Worm (Caenorhabditis elegans) whole organism, L1 larva: ENCODE measurements around the gene Y14H12B.2.

Source experiments
- C04F5.9 ChIP-seq: sonication (generic microtip); optimal IDR thresholded peaks from 2 replicates; lab custom pipeline; 2016; ENCODE audit warnings: missing genetic modification characterization, missing compliant biosample characterization
- Y116A8C.19 ChIP-seq: sonication (generic microtip); optimal IDR thresholded peaks from 2 replicates; lab custom pipeline; 2016; ENCODE audit warnings: missing compliant biosample characterization, missing genetic modification characterization, borderline replicate concordance
- aly-2 ChIP-seq: fragments of 150-350 bp; optimal IDR thresholded peaks from 2 replicates; lab custom pipeline; 2014; ENCODE audit warnings: missing biosample characterization, missing genetic modification characterization
- ama-1 ChIP-seq: fragments of 150-350 bp; optimal IDR thresholded peaks from 2 replicates; lab custom pipeline; 2014
- ceh-63 ChIP-seq: fragments of 200-800 bp; sonication (Bioruptor generic); optimal IDR thresholded peaks from 2 replicates; lab custom pipeline; 2018; ENCODE audit warnings: mild to moderate bottlenecking, missing genetic modification characterization, missing compliant biosample characterization
- ceh-8 ChIP-seq: fragments of 200-800 bp; sonication (Bioruptor generic); optimal IDR thresholded peaks from 2 replicates; lab custom pipeline; 2018; ENCODE audit warnings: mild to moderate bottlenecking, missing genetic modification characterization, moderate library complexity, missing compliant biosample characterization
- ceh-82 ChIP-seq, 3 experiments: fragments of 150-350 bp in 1 of 3; sonication (generic microtip) in 2 of 3; optimal IDR thresholded peaks; 2 replicates each; lab custom pipeline; 2014 to 2017; ENCODE audit warnings: missing biosample characterization in 3 of 3, missing genetic modification characterization in 3 of 3
- ceh-88 ChIP-seq: fragments of 200-800 bp; sonication (Bioruptor generic); IDR thresholded peaks from 2 replicates; pipeline ENCODE4 v1.3.6; 2022; ENCODE audit warnings: missing genetic modification characterization, missing compliant biosample characterization
- ces-1 ChIP-seq: fragments of 150-350 bp; optimal IDR thresholded peaks from 2 replicates; lab custom pipeline; 2014; ENCODE audit warnings: missing biosample characterization, missing genetic modification reagents, missing genetic modification characterization
- dpl-1 ChIP-seq, 3 experiments: fragments of 150-350 bp in 2 of 3; sonication (generic microtip) in 1 of 3; optimal IDR thresholded peaks; 2 replicates each; lab custom pipeline; 2014 to 2017; ENCODE audit warnings: missing biosample characterization in 3 of 3, missing genetic modification characterization in 3 of 3, missing genetic modification reagents in 3 of 3
- efl-1 ChIP-seq, 4 experiments: fragments of 150-350 bp; optimal IDR thresholded peaks in 3 of 4; peaks in 1 of 4; 1 replicate in 1 of 4; 2 replicates in 3 of 4; lab custom pipeline; 2014; ENCODE audit warnings: missing biosample characterization in 2 of 4, missing genetic modification characterization in 2 of 4, missing genetic modification reagents in 2 of 4
- efl-3 ChIP-seq: fragments of 200-800 bp; sonication (Bioruptor generic); optimal IDR thresholded peaks from 2 replicates; lab custom pipeline; 2018; ENCODE audit warnings: mild to moderate bottlenecking, missing genetic modification characterization, missing compliant biosample characterization
- elt-3 ChIP-seq, 6 experiments: fragments of 150-350 bp in 1 of 6; sonication (generic microtip); optimal IDR thresholded peaks; 2 replicates each; lab custom pipeline; 2017 to 2018; ENCODE audit warnings: missing biosample characterization in 6 of 6, missing genetic modification characterization in 6 of 6, inconsistent platforms in 1 of 6
- fos-1 ChIP-seq: fragments of 150-350 bp; optimal IDR thresholded peaks from 2 replicates; lab custom pipeline; 2014; ENCODE audit warnings: missing biosample characterization, missing genetic modification characterization
- grh-1 ChIP-seq: fragments of 200-800 bp; sonication (Bioruptor generic); IDR thresholded peaks from 2 replicates; pipeline ENCODE4 v1.3.6; 2022; ENCODE audit warnings: missing genetic modification reagents, missing genetic modification characterization, missing compliant biosample characterization
- hlh-17 ChIP-seq: fragments of 200-800 bp; sonication (Bioruptor generic); optimal IDR thresholded peaks from 2 replicates; lab custom pipeline; 2018; ENCODE audit warnings: missing genetic modification characterization, mild to moderate bottlenecking, missing compliant biosample characterization, moderate library complexity, borderline replicate concordance
- hlh-4 ChIP-seq: sonication (generic microtip); optimal IDR thresholded peaks from 2 replicates; lab custom pipeline; 2016; ENCODE audit warnings: mild to moderate bottlenecking, missing genetic modification characterization, missing compliant biosample characterization
- hpl-2 ChIP-seq: fragments of 150-350 bp; optimal IDR thresholded peaks from 2 replicates; lab custom pipeline; 2014; ENCODE audit warnings: missing biosample characterization, missing genetic modification reagents, missing genetic modification characterization
- irx-1 ChIP-seq: sonication (generic microtip); optimal IDR thresholded peaks from 2 replicates; lab custom pipeline; 2016; ENCODE audit warnings: missing genetic modification characterization, missing compliant biosample characterization
- isw-1 ChIP-seq: fragments of 200-800 bp; sonication (Bioruptor generic); IDR thresholded peaks from 2 replicates; pipeline ENCODE4 v1.3.6; 2022; ENCODE audit warnings: missing genetic modification characterization, missing compliant biosample characterization
- jun-1 ChIP-seq: fragments of 150-350 bp; optimal IDR thresholded peaks from 2 replicates; lab custom pipeline; 2014; ENCODE audit warnings: missing biosample characterization, missing genetic modification reagents, missing genetic modification characterization
- lin-14 ChIP-seq: fragments of 200-800 bp; sonication (Bioruptor generic); optimal IDR thresholded peaks from 2 replicates; lab custom pipeline; 2018; ENCODE audit warnings: mild to moderate bottlenecking, missing genetic modification characterization, moderate library complexity, missing compliant biosample characterization
- lin-35 ChIP-seq, 2 experiments: fragments of 150-350 bp; optimal IDR thresholded peaks; 2 replicates each; lab custom pipeline; 2014; ENCODE audit warnings: missing biosample characterization in 2 of 2, missing genetic modification characterization in 2 of 2, missing genetic modification reagents in 2 of 2
- lin-39 ChIP-seq: fragments of 150-350 bp; optimal IDR thresholded peaks from 2 replicates; lab custom pipeline; 2014; ENCODE audit warnings: missing biosample characterization, missing genetic modification reagents, missing genetic modification characterization
- lir-3 ChIP-seq: sonication (generic microtip); optimal IDR thresholded peaks from 2 replicates; lab custom pipeline; 2016; ENCODE audit warnings: mild to moderate bottlenecking, missing genetic modification characterization, moderate library complexity, missing compliant biosample characterization; ENCODE audit not compliant: poor library complexity
- lsy-2 ChIP-seq, 2 experiments: fragments of 150-350 bp; optimal IDR thresholded peaks; 2 replicates each; lab custom pipeline; 2014; ENCODE audit warnings: missing biosample characterization in 2 of 2, missing genetic modification characterization in 2 of 2
- mdl-1 ChIP-seq, 2 experiments: fragments of 150-350 bp; optimal IDR thresholded peaks; 2 replicates each; lab custom pipeline; 2014 to 2017; ENCODE audit warnings: missing biosample characterization in 2 of 2, missing genetic modification characterization in 2 of 2, inconsistent platforms in 1 of 2
- mef-2 ChIP-seq: fragments of 150-350 bp; optimal IDR thresholded peaks from 2 replicates; lab custom pipeline; 2014; ENCODE audit warnings: missing biosample characterization, missing genetic modification characterization
- mep-1 ChIP-seq: fragments of 150-350 bp; optimal IDR thresholded peaks from 2 replicates; lab custom pipeline; 2014; ENCODE audit warnings: missing biosample characterization, missing genetic modification characterization
- nhr-20 ChIP-seq: sonication (generic microtip); optimal IDR thresholded peaks from 2 replicates; lab custom pipeline; 2016; ENCODE audit warnings: mild to moderate bottlenecking, missing genetic modification characterization, missing compliant biosample characterization
- nhr-237 ChIP-seq: fragments of 150-350 bp; optimal IDR thresholded peaks from 2 replicates; lab custom pipeline; 2014; ENCODE audit warnings: missing biosample characterization, missing genetic modification characterization
- nhr-47 ChIP-seq: sonication (generic microtip); optimal IDR thresholded peaks from 2 replicates; lab custom pipeline; 2016; ENCODE audit warnings: mild to moderate bottlenecking, missing genetic modification characterization, moderate library complexity, missing compliant biosample characterization
- nhr-71 ChIP-seq: sonication (generic microtip); optimal IDR thresholded peaks from 2 replicates; lab custom pipeline; 2016; ENCODE audit warnings: mild to moderate bottlenecking, missing genetic modification characterization, moderate library complexity, missing compliant biosample characterization
- nhr-77 ChIP-seq: fragments of 150-350 bp; optimal IDR thresholded peaks from 2 replicates; lab custom pipeline; 2014; ENCODE audit warnings: missing biosample characterization, missing genetic modification characterization
- nhr-84 ChIP-seq: sonication (generic microtip); optimal IDR thresholded peaks from 2 replicates; lab custom pipeline; 2017; ENCODE audit warnings: missing biosample characterization, missing genetic modification characterization
- nhr-90 ChIP-seq: sonication (generic microtip); optimal IDR thresholded peaks from 2 replicates; lab custom pipeline; 2016; ENCODE audit warnings: mild to moderate bottlenecking, missing genetic modification characterization, missing compliant biosample characterization; ENCODE audit not compliant: poor library complexity
- pag-3 ChIP-seq: sonication (generic microtip); optimal IDR thresholded peaks from 2 replicates; lab custom pipeline; 2017; ENCODE audit warnings: missing genetic modification characterization, mild to moderate bottlenecking, missing compliant biosample characterization, antibody characterized with exemption, borderline replicate concordance; ENCODE audit not compliant: insufficient read depth
- rnt-1 ChIP-seq: sonication (generic microtip); optimal IDR thresholded peaks from 2 replicates; lab custom pipeline; 2016; ENCODE audit warnings: mild to moderate bottlenecking, missing genetic modification characterization, moderate library complexity, missing compliant biosample characterization
- snu-23 ChIP-seq: sonication (generic microtip); optimal IDR thresholded peaks from 2 replicates; lab custom pipeline; 2016; ENCODE audit warnings: missing genetic modification characterization, missing compliant biosample characterization
- sox-4 ChIP-seq: sonication (generic microtip); optimal IDR thresholded peaks from 2 replicates; lab custom pipeline; 2016; ENCODE audit warnings: missing genetic modification characterization, missing compliant biosample characterization
- sup-37 ChIP-seq: fragments of 200-800 bp; sonication (Bioruptor generic); optimal IDR thresholded peaks from 2 replicates; lab custom pipeline; 2018; ENCODE audit warnings: mild to moderate bottlenecking, missing genetic modification characterization, missing compliant biosample characterization
- swsn-7 ChIP-seq: sonication (generic microtip); optimal IDR thresholded peaks from 2 replicates; lab custom pipeline; 2016; ENCODE audit warnings: missing genetic modification characterization, missing compliant biosample characterization
- tbx-2 ChIP-seq: sonication (generic microtip); optimal IDR thresholded peaks from 2 replicates; lab custom pipeline; 2016; ENCODE audit warnings: missing genetic modification characterization, missing compliant biosample characterization
- unc-30 ChIP-seq: sonication (generic microtip); optimal IDR thresholded peaks from 2 replicates; lab custom pipeline; 2017; ENCODE audit warnings: missing biosample characterization, missing genetic modification characterization
- vab-15 ChIP-seq: sonication (generic microtip); optimal IDR thresholded peaks from 2 replicates; lab custom pipeline; 2017; ENCODE audit warnings: missing genotype, mild to moderate bottlenecking, missing genetic modification characterization, missing compliant biosample characterization
- xbp-1 ChIP-seq: sonication (generic microtip); optimal IDR thresholded peaks from 2 replicates; lab custom pipeline; 2016; ENCODE audit warnings: missing genetic modification characterization, missing compliant biosample characterization
- zag-1 ChIP-seq: fragments of 150-350 bp; optimal IDR thresholded peaks from 2 replicates; lab custom pipeline; 2014; ENCODE audit warnings: missing biosample characterization, missing genetic modification characterization
- ztf-11 ChIP-seq, 2 experiments: sonication (generic microtip); optimal IDR thresholded peaks; 2 replicates each; lab custom pipeline; 2016 to 2017; ENCODE audit warnings: missing genetic modification characterization in 2 of 2, missing biosample characterization in 1 of 2, missing compliant biosample characterization in 1 of 2
- ztf-4 ChIP-seq: fragments of 150-350 bp; optimal IDR thresholded peaks from 2 replicates; lab custom pipeline; 2014; ENCODE audit warnings: missing biosample characterization, missing genetic modification characterization

The Y14H12B.2 gene

DNA sequence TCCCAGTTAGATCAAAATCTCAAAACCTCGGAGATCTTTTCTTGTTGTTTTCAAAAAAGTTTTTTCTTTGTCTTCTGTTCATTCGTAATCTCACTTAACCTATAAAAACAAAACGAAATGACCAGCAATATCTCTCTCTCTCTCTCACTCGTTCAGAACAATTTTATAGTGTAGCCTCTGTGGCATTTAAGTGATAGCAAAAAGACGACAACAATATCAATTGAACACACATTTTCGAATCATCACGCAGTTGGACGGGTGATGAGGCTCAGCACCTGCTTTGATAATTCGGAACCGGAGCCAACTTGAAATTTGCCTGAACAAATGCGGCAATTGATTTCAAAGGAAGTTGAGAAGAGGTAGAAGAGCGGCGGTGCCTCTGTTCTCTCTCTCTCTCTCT is 18.8 kb upstream of the Y14H12B.2 start:
- TF ChIP-seq elt-3 (tag; optimal IDR thresholded peaks at IDR 0.05; lab: Kevin White, UChicago) (peak in 1 of 6 experiments; percentile 13), nhr-77 (tag; lab: Kevin White, UChicago) (no peak)

DNA sequence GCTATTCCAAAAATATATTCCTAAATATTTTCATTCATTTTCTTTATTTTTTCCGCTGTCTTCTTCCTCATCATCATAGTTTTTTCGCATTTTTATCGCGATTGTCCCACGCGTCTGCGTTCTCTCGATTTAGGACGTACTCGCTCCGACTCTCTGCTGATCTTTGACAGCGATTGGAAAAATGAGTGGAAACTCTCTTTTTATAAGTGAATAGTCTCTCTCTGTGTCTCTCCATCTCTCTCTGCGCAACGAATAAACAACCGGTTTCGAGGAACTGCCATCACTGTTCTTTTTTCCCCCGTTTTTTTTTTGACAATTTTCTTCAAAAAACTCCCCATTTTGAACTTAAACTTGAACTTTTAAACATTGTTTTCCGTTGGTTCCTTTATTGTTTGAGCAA is 17.8 kb upstream of the Y14H12B.2 start:
- TF ChIP-seq isw-1 (GFP tag; lab: Robert Waterston, UW) (no peak), efl-1 (optimal IDR thresholded peaks at IDR 0.05; lab: Kevin White, UChicago) (peak in 1 of 2 experiments; percentile 28), efl-1 (GFP tag; optimal IDR thresholded peaks at IDR 0.05 in 1 of 2; lab: Kevin White, UChicago) (peak in 1 of 2 experiments; percentile 65), nhr-71 (tag; lab: Kevin White, UChicago) (peak; percentile 39), nhr-77 (tag; lab: Kevin White, UChicago) (peak; percentile 6), pag-3 (tag; lab: Kevin White, UChicago) (no peak), zag-1 (no peak), lir-3 (tag; lab: Kevin White, UChicago) (no peak), mef-2 (no peak), lsy-2 (tag; optimal IDR thresholded peaks at IDR 0.05; lab: Kevin White, UChicago) (peak in 1 of 2 experiments; percentile 47), dpl-1 (GFP tag; optimal IDR thresholded peaks at IDR 0.05; lab: Kevin White, UChicago) (peak in 1 of 3 experiments; percentile 19), C04F5.9 (tag; lab: Kevin White, UChicago) (no peak), ces-1 (GFP tag; lab: Kevin White, UChicago) (no peak), irx-1 (no peak), snu-23 (peak; percentile 51), Y116A8C.19 (tag; lab: Kevin White, UChicago) (no peak), efl-3 (no peak), mep-1 (tag; lab: Kevin White, UChicago) (peak; percentile 30), lin-39 (tag; lab: Kevin White, UChicago) (no peak), ceh-82 (tag; optimal IDR thresholded peaks at IDR 0.05; lab: Kevin White, UChicago) (no peak), swsn-7 (tag; lab: Kevin White, UChicago) (peak; percentile 1), tbx-2 (tag; lab: Kevin White, UChicago) (peak; percentile 33), sox-4 (no peak), nhr-84 (tag; lab: Kevin White, UChicago) (no peak), hlh-4 (tag; lab: Kevin White, UChicago) (no peak), elt-3 (tag; optimal IDR thresholded peaks at IDR 0.05; lab: Kevin White, UChicago) (peak in 2 of 6 experiments; percentile 29 to 42), lin-35 (GFP tag; optimal IDR thresholded peaks at IDR 0.05; lab: Kevin White, UChicago) (peak in 1 of 2 experiments; percentile 42), sup-37 (GFP tag; lab: Kevin White, UChicago) (no peak), grh-1 (GFP tag; lab: Robert Waterston, UW) (peak; percentile 90), nhr-90 (tag; lab: Kevin White, UChicago) (no peak), ama-1 (lab: Kevin White, UChicago) (no peak), ceh-8 (GFP tag; lab: Kevin White, UChicago) (no peak), nhr-47 (no peak), unc-30 (no peak), rnt-1 (tag; lab: Kevin White, UChicago) (peak; percentile 10), nhr-237 (tag; lab: Kevin White, UChicago) (no peak), hlh-17 (GFP tag; lab: Kevin White, UChicago) (no peak), nhr-20 (tag; lab: Kevin White, UChicago) (peak; percentile 59), ztf-4 (tag; lab: Kevin White, UChicago) (no peak), hpl-2 (GFP tag; lab: Kevin White, UChicago) (no peak), mdl-1 (tag; optimal IDR thresholded peaks at IDR 0.05; lab: Kevin White, UChicago) (no peak), jun-1 (peak; percentile 18), vab-15 (tag; lab: Kevin White, UChicago) (no peak), aly-2 (tag; lab: Kevin White, UChicago) (no peak), ztf-11 (tag; optimal IDR thresholded peaks at IDR 0.05; lab: Kevin White, UChicago) (no peak), ceh-88 (no peak), ceh-63 (GFP tag; lab: Kevin White, UChicago) (no peak), lin-14 (GFP tag; lab: Kevin White, UChicago) (peak; percentile 85), xbp-1 (tag; lab: Kevin White, UChicago) (no peak), fos-1 (peak; percentile 20)
